Worm (Caenorhabditis elegans) whole organism, L4 larva: ENCODE data around the gene srw-42.

Experiments used
- jun-1 ChIP-seq: fragments of 150-350 bp; optimal IDR thresholded peaks from 2 replicates; lab custom pipeline; 2014; ENCODE audit warnings: missing biosample characterization, missing genetic modification reagents, missing genetic modification characterization
- nhr-237 ChIP-seq: sonication (generic microtip); optimal IDR thresholded peaks from 2 replicates; lab custom pipeline; 2017; ENCODE audit warnings: missing biosample characterization, missing genetic modification characterization
- snpc-4 ChIP-seq: fragments of 150-350 bp; optimal IDR thresholded peaks from 2 replicates; lab custom pipeline; 2014; ENCODE audit warnings: missing biosample characterization, missing genetic modification characterization

- TF ChIP-seq nhr-237 (tag; lab: Kevin White, UChicago) = no peak
- TF ChIP-seq jun-1 (tag; lab: Kevin White, UChicago) = no peak
- no peak for TF ChIP-seq snpc-4 (tag; lab: Kevin White, UChicago)
These were observed 19.2 kb downstream of the srw-42 start for ce11 chrV:16674399-16674798.
